Worm (Caenorhabditis elegans) whole organism, L4 larva: ENCODE results near the gene W04G3.7.

Experiments
- D1046.2 ChIP-seq: fragments of 200-800 bp; sonication (Bioruptor generic); IDR thresholded peaks from 2 replicates; pipeline ENCODE4 v1.3.6; 2022; ENCODE audit warnings: missing genetic modification characterization, missing compliant biosample characterization
- F37D6.2 ChIP-seq: sonication (generic microtip); optimal IDR thresholded peaks from 2 replicates; lab custom pipeline; 2016; ENCODE audit warnings: mild to moderate bottlenecking, missing genetic modification characterization, missing compliant biosample characterization
- F44E2.7 ChIP-seq: fragments of 200-800 bp; sonication (Bioruptor generic); IDR thresholded peaks from 2 replicates; pipeline ENCODE4 v2.1.2; 2022; ENCODE audit warnings: missing genetic modification characterization, missing compliant biosample characterization
- T20F7.1 ChIP-seq: fragments of 200-800 bp; sonication (Bioruptor generic); optimal IDR thresholded peaks from 2 replicates; lab custom pipeline; 2018; ENCODE audit warnings: mild to moderate bottlenecking, missing genetic modification characterization, missing compliant biosample characterization
- T26A8.4 ChIP-seq: fragments of 200-800 bp; sonication (Bioruptor generic); IDR thresholded peaks from 2 replicates; pipeline ENCODE4 v1.3.6; 2022; ENCODE audit warnings: missing genetic modification characterization, missing compliant biosample characterization
- Y5F2A.4 ChIP-seq: fragments of 200-800 bp; sonication (Bioruptor generic); optimal IDR thresholded peaks from 2 replicates; lab custom pipeline; 2018; ENCODE audit warnings: mild to moderate bottlenecking, missing genetic modification characterization, missing compliant biosample characterization
- aha-1 ChIP-seq: fragments of 150-350 bp; peaks from one replicate; lab custom pipeline; 2014; ENCODE audit warnings: missing biosample characterization, missing genetic modification characterization
- arid-1 ChIP-seq: fragments of 200-800 bp; sonication (Bioruptor generic); conservative IDR thresholded peaks from 2 replicates; pipeline ENCODE4 v1.3.6; 2022; ENCODE audit warnings: missing genetic modification reagents, missing genetic modification characterization, missing compliant biosample characterization
- ces-1 ChIP-seq: fragments of 150-350 bp; sonication (generic microtip); optimal IDR thresholded peaks from 4 replicates; lab custom pipeline; 2014; ENCODE audit warnings: missing biosample characterization, missing genetic modification reagents, missing genetic modification characterization
- cey-2 ChIP-seq: sonication (generic microtip); optimal IDR thresholded peaks from 3 replicates; lab custom pipeline; 2017; ENCODE audit warnings: missing genetic modification characterization, mild to moderate bottlenecking, missing compliant biosample characterization, antibody characterized with exemption, borderline replicate concordance; ENCODE audit not compliant: insufficient read depth
- daf-12 ChIP-seq: fragments of 150-350 bp; optimal IDR thresholded peaks from 2 replicates; lab custom pipeline; 2014; ENCODE audit warnings: missing biosample characterization, missing genetic modification reagents, missing genetic modification characterization
- daf-8 ChIP-seq: fragments of 200-800 bp; sonication (Bioruptor generic); IDR thresholded peaks from 2 replicates; pipeline ENCODE4 v1.3.6; 2022; ENCODE audit warnings: missing genetic modification characterization, missing compliant biosample characterization
- dmd-9 ChIP-seq: fragments of 200-800 bp; sonication (Bioruptor generic); IDR thresholded peaks from 2 replicates; pipeline ENCODE4 v1.3.6; 2022; ENCODE audit warnings: missing genetic modification reagents, missing genetic modification characterization, missing compliant biosample characterization
- duxl-1 ChIP-seq: sonication (generic microtip); optimal IDR thresholded peaks from 2 replicates; lab custom pipeline; 2016; ENCODE audit warnings: mild to moderate bottlenecking, missing genetic modification characterization, moderate library complexity, missing compliant biosample characterization; ENCODE audit not compliant: poor library complexity
- fos-1 ChIP-seq: fragments of 150-350 bp; optimal IDR thresholded peaks from 2 replicates; lab custom pipeline; 2014; ENCODE audit warnings: missing biosample characterization, missing genetic modification characterization
- hlh-11 ChIP-seq: fragments of 200-800 bp; sonication (Bioruptor generic); optimal IDR thresholded peaks from 2 replicates; lab custom pipeline; 2018; ENCODE audit warnings: mild to moderate bottlenecking, missing genetic modification characterization, missing compliant biosample characterization
- hlh-30 ChIP-seq: sonication (generic microtip); optimal IDR thresholded peaks from 2 replicates; lab custom pipeline; 2017; ENCODE audit warnings: antibody characterized with exemption, mild to moderate bottlenecking, missing genetic modification characterization, missing compliant biosample characterization; ENCODE audit not compliant: insufficient read depth
- lin-15B ChIP-seq: fragments of 150-350 bp; sonication (generic microtip); optimal IDR thresholded peaks from 3 replicates; lab custom pipeline; 2014; ENCODE audit warnings: missing biosample characterization, missing genetic modification characterization
- madf-5 ChIP-seq, 2 experiments: fragments of 200-800 bp; sonication (Bioruptor generic); IDR thresholded peaks; 2 replicates each; pipeline ENCODE4 v1.3.6; 2022; ENCODE audit warnings: missing compliant biosample characterization in 2 of 2, missing genetic modification characterization in 2 of 2
- mdl-1 ChIP-seq, 2 experiments: fragments of 150-350 bp in 1 of 2; sonication (generic microtip) in 1 of 2; optimal IDR thresholded peaks; 2 replicates each; lab custom pipeline; 2014 to 2017; ENCODE audit warnings: missing biosample characterization in 2 of 2, missing genetic modification characterization in 2 of 2
- mdt-29 ChIP-seq: fragments of 200-800 bp; sonication (Bioruptor generic); IDR thresholded peaks from 2 replicates; pipeline ENCODE4 v1.3.6; 2022; ENCODE audit warnings: missing genetic modification reagents, missing genetic modification characterization, missing compliant biosample characterization
- mep-1 ChIP-seq: fragments of 150-350 bp; sonication (generic microtip); optimal IDR thresholded peaks from 3 replicates; lab custom pipeline; 2014; ENCODE audit warnings: missing biosample characterization, missing genetic modification characterization
- mxl-3 ChIP-seq: fragments of 200-800 bp; sonication (Bioruptor generic); optimal IDR thresholded peaks from 2 replicates; lab custom pipeline; 2018; ENCODE audit warnings: mild to moderate bottlenecking, missing genetic modification characterization, missing compliant biosample characterization
- nhr-102 ChIP-seq: sonication (generic microtip); optimal IDR thresholded peaks from 2 replicates; lab custom pipeline; 2016; ENCODE audit warnings: mild to moderate bottlenecking, missing genetic modification characterization, moderate library complexity, missing compliant biosample characterization
- nhr-11 ChIP-seq: fragments of 150-350 bp; optimal IDR thresholded peaks from 2 replicates; lab custom pipeline; 2014; ENCODE audit warnings: missing biosample characterization, missing genetic modification characterization
- nhr-28 ChIP-seq: fragments of 150-350 bp; optimal IDR thresholded peaks from 2 replicates; lab custom pipeline; 2014; ENCODE audit warnings: missing biosample characterization, missing genetic modification characterization
- nhr-77 ChIP-seq: fragments of 150-350 bp; optimal IDR thresholded peaks from 2 replicates; lab custom pipeline; 2014; ENCODE audit warnings: missing biosample characterization, missing genetic modification characterization
- set-16 ChIP-seq: fragments of 200-800 bp; sonication (Bioruptor generic); IDR thresholded peaks from 2 replicates; pipeline ENCODE4 v1.3.6; 2022; ENCODE audit warnings: missing genetic modification reagents, missing genetic modification characterization, missing compliant biosample characterization
- skn-1 ChIP-seq: fragments of 150-350 bp; optimal IDR thresholded peaks from 2 replicates; lab custom pipeline; 2014; ENCODE audit warnings: missing biosample characterization, missing genetic modification characterization
- spr-1 ChIP-seq: sonication (generic microtip); optimal IDR thresholded peaks from 2 replicates; lab custom pipeline; 2016; ENCODE audit warnings: mild to moderate bottlenecking, missing genetic modification characterization, missing compliant biosample characterization
- tag-97 ChIP-seq: fragments of 200-800 bp; sonication (Bioruptor generic); IDR thresholded peaks from 2 replicates; pipeline ENCODE4 v1.3.6; 2022; ENCODE audit warnings: missing genetic modification characterization, missing compliant biosample characterization
- tra-1 ChIP-seq: fragments of 200-800 bp; sonication (Bioruptor generic); IDR thresholded peaks from 2 replicates; pipeline ENCODE4 v1.3.6; 2022; ENCODE audit warnings: missing genetic modification reagents, missing genetic modification characterization, missing compliant biosample characterization
- unc-130 ChIP-seq: sonication (generic microtip); optimal IDR thresholded peaks from 2 replicates; lab custom pipeline; 2016; ENCODE audit warnings: missing genetic modification reagents, missing genetic modification characterization, missing compliant biosample characterization
- unc-39 ChIP-seq: sonication (generic microtip); optimal IDR thresholded peaks from 2 replicates; lab custom pipeline; 2017; ENCODE audit warnings: missing biosample characterization, missing genetic modification characterization
- zfp-2 ChIP-seq: sonication (generic microtip); optimal IDR thresholded peaks from 2 replicates; lab custom pipeline; 2016; ENCODE audit warnings: mild to moderate bottlenecking, missing genetic modification characterization, missing compliant biosample characterization

The W04G3.7 gene

DNA sequence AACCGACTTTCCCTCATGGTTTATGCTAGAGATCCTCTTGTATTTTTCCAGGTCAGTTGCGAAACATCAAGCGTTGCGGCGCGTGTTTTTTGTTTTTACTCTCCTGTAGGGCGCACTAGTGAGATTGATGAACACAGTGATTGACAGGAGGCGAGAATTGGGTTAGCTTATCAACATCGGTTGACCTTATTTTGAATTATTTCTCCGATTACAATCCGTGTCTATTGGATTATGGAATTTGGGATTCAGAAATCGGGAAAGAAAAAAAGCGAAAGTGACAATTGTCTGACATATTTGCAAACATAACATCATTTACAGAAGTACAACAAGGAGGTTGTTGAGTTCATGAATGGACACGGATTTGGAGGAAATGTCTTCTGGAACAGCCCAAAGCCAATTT is 24.1 kb downstream of the W04G3.7 start:
- TF ChIP-seq T20F7.1 (GFP tag; lab: Kevin White, UChicago) = no peak
- peak; percentile 1 for TF ChIP-seq hlh-30 (tag; lab: Kevin White, UChicago)
- TF ChIP-seq mxl-3 (GFP tag; lab: Kevin White, UChicago) = peak; percentile 4
- TF ChIP-seq nhr-28 = peak; percentile 31
- TF ChIP-seq, all 104 proteins: peak for 3

DNA sequence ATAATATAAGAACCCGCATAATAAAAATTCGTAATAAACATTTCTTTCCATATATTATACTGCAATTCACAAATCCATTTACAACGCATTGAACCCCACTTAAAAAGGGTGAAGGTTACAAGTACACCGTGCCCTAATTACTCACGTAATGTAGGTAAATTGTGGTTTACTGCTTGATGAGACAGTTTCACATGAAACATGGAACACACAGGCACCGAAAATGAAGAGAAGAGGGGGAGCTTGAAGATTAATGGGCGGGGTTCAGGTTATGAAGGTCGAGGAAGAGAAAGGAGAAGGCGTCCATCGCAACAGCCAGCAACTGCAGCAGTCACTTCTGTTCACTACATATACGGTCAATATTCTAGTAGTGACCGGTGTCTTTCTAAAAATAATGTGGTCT is 25.3 kb downstream of the W04G3.7 start, which contains the start of gene lpr-6:
TSS of gene lpr-6 (plus strand) at position 251 of the 400 bp plus-strand sequence.
- no peak for TF ChIP-seq lin-15B
- TF ChIP-seq fos-1 (tag; lab: Kevin White, UChicago) = no peak
- no peak for TF ChIP-seq hlh-30 (tag; lab: Kevin White, UChicago)
- no peak for TF ChIP-seq mdl-1 (tag; optimal IDR thresholded peaks at IDR 0.05; lab: Kevin White, UChicago)
- no peak for TF ChIP-seq dmd-9 (GFP tag; lab: Robert Waterston, UW)
- TF ChIP-seq unc-130 = no peak
- no peak for TF ChIP-seq daf-8 (GFP tag; lab: Robert Waterston, UW)
- no peak for TF ChIP-seq Y5F2A.4
- peak; percentile 18 for TF ChIP-seq nhr-102 (tag; lab: Kevin White, UChicago)
- 0 out of 2 replicates have a peak, but pooled peaks have one; percentile 17 for TF ChIP-seq tag-97 (GFP tag; lab: Robert Waterston, UW)
- no peak for TF ChIP-seq daf-12 (tag; lab: Kevin White, UChicago)
- peak; percentile 35; the same call in 1 of the 2 replicates for TF ChIP-seq T26A8.4 (GFP tag; lab: Robert Waterston, UW)
- peak; percentile 58 for TF ChIP-seq duxl-1 (tag; lab: Kevin White, UChicago)
- TF ChIP-seq hlh-11 = peak; percentile 22
- TF ChIP-seq zfp-2 = no peak
- no peak for TF ChIP-seq nhr-77 (tag; lab: Kevin White, UChicago)
- TF ChIP-seq arid-1 (GFP tag; lab: Robert Waterston, UW) = no peak
- TF ChIP-seq F37D6.2 = no peak
- TF ChIP-seq skn-1 (tag; lab: Kevin White, UChicago) = no peak
- no peak for TF ChIP-seq ces-1 (GFP tag; lab: Kevin White, UChicago)
- no peak for TF ChIP-seq unc-39

DNA sequence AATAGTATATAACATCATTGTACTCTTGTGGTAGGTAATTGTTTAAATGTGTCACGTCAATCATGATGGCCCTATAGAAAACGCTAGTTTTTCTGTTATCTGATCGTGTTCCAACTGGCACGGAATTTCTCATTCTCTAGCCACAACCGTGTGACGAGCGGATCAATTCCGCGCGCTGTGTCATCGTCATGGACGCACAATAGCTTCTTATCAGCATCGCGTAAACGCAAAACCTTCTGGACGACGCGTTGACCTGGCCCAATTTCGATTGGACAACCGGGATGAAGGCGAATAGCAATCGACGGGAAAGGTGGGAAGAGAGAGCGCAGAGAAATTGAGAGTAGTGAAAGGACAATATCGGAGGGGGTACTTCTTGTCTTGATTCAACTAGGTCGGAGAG is 28.0 kb downstream of the W04G3.7 start, which contains the start of gene lpr-3:
TSS of gene lpr-3 (plus strand) at position 374 of the 400 bp plus-strand sequence.
- peak; percentile 11 for TF ChIP-seq nhr-28
- peak; percentile 45 for TF ChIP-seq mxl-3 (GFP tag; lab: Kevin White, UChicago)
- TF ChIP-seq spr-1 (tag; lab: Kevin White, UChicago) = no peak
- no peak for TF ChIP-seq tra-1 (GFP tag; lab: Robert Waterston, UW)
- peak; percentile 61 for TF ChIP-seq hlh-11
- peak; percentile 14 for TF ChIP-seq hlh-30 (tag; lab: Kevin White, UChicago)

DNA sequence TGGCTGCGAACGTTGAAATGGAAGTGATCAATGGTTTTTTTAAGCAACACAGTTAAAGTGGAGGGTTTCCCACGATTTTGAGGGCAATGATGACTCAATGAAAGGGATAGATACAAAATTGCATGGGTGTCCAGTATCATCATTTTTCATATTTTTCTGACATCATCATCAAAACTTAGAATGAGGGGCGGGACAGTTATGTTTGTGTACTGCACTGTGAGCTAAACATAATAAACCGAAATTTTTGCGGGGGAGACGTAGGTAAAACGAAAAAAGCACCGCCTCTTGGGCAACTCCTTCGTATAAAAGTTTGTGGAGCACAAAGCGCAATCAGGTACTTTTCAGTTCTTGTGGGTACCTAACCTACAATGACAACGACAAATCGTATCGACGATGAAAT is 31.4 kb downstream of the W04G3.7 start, which contains the start of gene C09F12.2:
TSS of gene C09F12.2 (plus strand) at position 301 of the 400 bp plus-strand sequence.
- TF ChIP-seq nhr-11 (tag; lab: Kevin White, UChicago) (no peak), tag-97 (GFP tag; lab: Robert Waterston, UW) (0 out of 2 replicates have a peak, but pooled peaks have one; percentile 67)
- TF ChIP-seq, all 104 proteins: peak for 1

DNA sequence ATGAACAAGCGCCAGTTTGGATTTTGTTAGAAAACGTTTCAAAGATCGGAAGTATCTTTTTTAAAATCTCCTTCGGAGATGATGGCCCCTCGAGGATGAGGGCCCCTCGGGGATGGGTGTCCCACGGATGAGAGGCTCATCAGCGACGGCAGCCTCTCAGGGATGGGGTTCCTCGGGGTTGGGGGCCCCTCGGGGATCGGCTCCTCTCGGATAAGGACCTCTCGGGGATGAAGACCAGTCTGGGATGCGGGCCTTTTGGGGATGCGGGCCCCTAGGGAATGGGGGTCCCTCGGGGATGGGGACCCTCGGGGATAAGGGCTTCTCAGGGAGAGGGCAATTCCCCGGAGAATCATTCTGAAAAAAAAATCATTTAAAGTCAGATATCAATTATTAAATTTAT is 34.7 kb downstream of the W04G3.7 start:
- 0 out of 2 replicates have a peak, but pooled peaks have one; percentile 12 for TF ChIP-seq D1046.2 (GFP tag; lab: Robert Waterston, UW)
- peak; percentile 61; the same call in 1 of the 2 replicates for TF ChIP-seq tag-97 (GFP tag; lab: Robert Waterston, UW)
- peak; percentile 57 for TF ChIP-seq aha-1 (tag; lab: Kevin White, UChicago)
- TF ChIP-seq T20F7.1 (GFP tag; lab: Kevin White, UChicago) = no peak
- no peak for TF ChIP-seq mdt-29 (GFP tag; lab: Robert Waterston, UW)
- peak; percentile 98 for TF ChIP-seq set-16 (GFP tag; lab: Robert Waterston, UW)
- no peak for TF ChIP-seq mep-1 (tag; lab: Kevin White, UChicago)
- TF ChIP-seq hlh-11 = no peak
- TF ChIP-seq F44E2.7 = no peak
- TF ChIP-seq cey-2 = no peak
- no peak for TF ChIP-seq arid-1 (GFP tag; lab: Robert Waterston, UW)
- no peak for TF ChIP-seq madf-5 (GFP tag; IDR thresholded peaks at IDR 0.05; lab: Robert Waterston, UW)
- TF ChIP-seq mdl-1 (tag; optimal IDR thresholded peaks at IDR 0.05; lab: Kevin White, UChicago) = no peak
